Fruit fly (Drosophila melanogaster) whole organism, embryonic: Measurements from ENCODE around the gene BORCS6.

Experiments
- Ada2b ChIP-seq: fragments of 200-800 bp; sonication (Bioruptor generic); IDR thresholded peaks from 2 replicates; pipeline ENCODE4 v1.3.6; 2022; ENCODE audit warnings: missing biosample characterization, missing genetic modification characterization
- Atf3 ChIP-seq: fragments of 200-800 bp; sonication (Bioruptor generic); optimal IDR thresholded peaks from 3 replicates; lab custom pipeline; 2016; ENCODE audit warnings: missing biosample characterization, missing genetic modification characterization
- Bdp1 ChIP-seq: fragments of 200-800 bp; sonication (Bioruptor generic); optimal IDR thresholded peaks from 3 replicates; lab custom pipeline; 2016; ENCODE audit warnings: missing biosample characterization, missing genetic modification characterization
- CG10543 ChIP-seq: fragments of 200-800 bp; sonication (Bioruptor generic); optimal IDR thresholded peaks from 3 replicates; lab custom pipeline; 2017; ENCODE audit warnings: missing biosample characterization, mild to moderate bottlenecking, missing genetic modification characterization, moderate library complexity
- CG12219 ChIP-seq: fragments of 200-800 bp; sonication (Bioruptor generic); optimal IDR thresholded peaks from 3 replicates; lab custom pipeline; 2018; ENCODE audit warnings: missing biosample characterization, mild to moderate bottlenecking, missing genetic modification characterization
- CG12299 ChIP-seq: fragments of 200-800 bp; sonication (Bioruptor generic); optimal IDR thresholded peaks from 2 replicates; lab custom pipeline; 2018; ENCODE audit warnings: missing biosample characterization, mild to moderate bottlenecking, missing genetic modification characterization
- CG12659 ChIP-seq: fragments of 200-800 bp; sonication (Bioruptor generic); optimal IDR thresholded peaks from 3 replicates; lab custom pipeline; 2017; ENCODE audit warnings: mild to moderate bottlenecking, missing biosample characterization, missing genetic modification reagents, missing genetic modification characterization
- CG14050 ChIP-seq: fragments of 200-800 bp; sonication (Bioruptor generic); IDR thresholded peaks from 3 replicates; pipeline ENCODE4 v1.3.6; 2022; ENCODE audit warnings: missing biosample characterization, missing genetic modification characterization
- CG15269 ChIP-seq: fragments of 200-800 bp; sonication (Bioruptor generic); optimal IDR thresholded peaks from 2 replicates; lab custom pipeline; 2018; ENCODE audit warnings: missing biosample characterization, mild to moderate bottlenecking, missing genetic modification characterization, moderate library complexity
- CG18599 ChIP-seq: fragments of 200-800 bp; sonication (Bioruptor generic); optimal IDR thresholded peaks from 3 replicates; lab custom pipeline; 2017; ENCODE audit warnings: missing biosample characterization, missing genetic modification characterization, mild to moderate bottlenecking, moderate library complexity, missing genetic modification reagents
- CG3407 ChIP-seq: fragments of 200-800 bp; sonication (Bioruptor generic); optimal IDR thresholded peaks from 2 replicates; lab custom pipeline; 2018; ENCODE audit warnings: missing biosample characterization, mild to moderate bottlenecking, missing genetic modification characterization
- CG34422 ChIP-seq: fragments of 200-800 bp; sonication (Bioruptor generic); IDR thresholded peaks from 3 replicates; pipeline ENCODE4 v1.3.6; 2022; ENCODE audit warnings: missing biosample characterization, missing genetic modification characterization
- CG3995 ChIP-seq: fragments of 200-800 bp; sonication (Bioruptor generic); optimal IDR thresholded peaks from 3 replicates; lab custom pipeline; 2016; ENCODE audit warnings: missing biosample characterization, missing genetic modification characterization
- CG4328 ChIP-seq: fragments of 200-800 bp; sonication (Bioruptor generic); optimal IDR thresholded peaks from 3 replicates; lab custom pipeline; 2017; ENCODE audit warnings: missing biosample characterization, missing genetic modification reagents, missing genetic modification characterization
- CG6654 ChIP-seq: fragments of 200-800 bp; sonication (Bioruptor generic); optimal IDR thresholded peaks from 2 replicates; lab custom pipeline; 2017; ENCODE audit warnings: missing biosample characterization, mild to moderate bottlenecking, missing genetic modification characterization
- CG7271 ChIP-seq: fragments of 200-800 bp; sonication (Bioruptor generic); optimal IDR thresholded peaks from 2 replicates; lab custom pipeline; 2018; ENCODE audit warnings: missing biosample characterization, mild to moderate bottlenecking, missing genetic modification characterization, moderate library complexity
- CG8089 ChIP-seq: fragments of 200-800 bp; sonication (Bioruptor generic); optimal IDR thresholded peaks from 3 replicates; lab custom pipeline; 2016; ENCODE audit warnings: missing biosample characterization, missing genetic modification characterization
- CkIIα-i1 ChIP-seq: fragments of 200-800 bp; sonication (Bioruptor generic); IDR thresholded peaks from 2 replicates; pipeline ENCODE4 v1.3.6; 2022; ENCODE audit warnings: missing biosample characterization, missing genetic modification characterization
- Dfd ChIP-seq, 2 experiments: fragments of >200 bp; optimal IDR thresholded peaks; 2 replicates each; lab custom pipeline; 2017; ENCODE audit warnings: missing biosample characterization in 2 of 2, missing genetic modification characterization in 2 of 2
- ERR ChIP-seq: fragments of 200-800 bp; sonication (Bioruptor generic); optimal IDR thresholded peaks from 2 replicates; lab custom pipeline; 2016; ENCODE audit warnings: missing biosample characterization, missing genetic modification characterization
- HLH4C ChIP-seq: fragments of 200-800 bp; sonication (Bioruptor generic); IDR thresholded peaks from 3 replicates; pipeline ENCODE4 v1.3.6; 2022; ENCODE audit warnings: missing biosample characterization, missing genetic modification characterization; ENCODE audit not compliant: partially characterized antibody
- HLHmδ ChIP-seq: fragments of 200-800 bp; sonication (Bioruptor generic); optimal IDR thresholded peaks from 2 replicates; lab custom pipeline; 2018; ENCODE audit warnings: missing biosample characterization, mild to moderate bottlenecking, missing genetic modification characterization, moderate library complexity
- Hr3 ChIP-seq: fragments of 200-800 bp; sonication (Bioruptor generic); optimal IDR thresholded peaks from 3 replicates; lab custom pipeline; 2016; ENCODE audit warnings: missing biosample characterization, missing genetic modification characterization
- Lhr ChIP-seq: fragments of 200-800 bp; sonication (Bioruptor generic); optimal IDR thresholded peaks from 3 replicates; lab custom pipeline; 2017; ENCODE audit warnings: mild to moderate bottlenecking, missing biosample characterization, missing genetic modification reagents, missing genetic modification characterization
- Mad ChIP-seq: fragments of 200-800 bp; sonication (Bioruptor generic); optimal IDR thresholded peaks from 2 replicates; lab custom pipeline; 2016; ENCODE audit warnings: missing biosample characterization, missing genetic modification characterization
- Opbp ChIP-seq: fragments of 200-800 bp; sonication (Bioruptor generic); IDR thresholded peaks from 3 replicates; pipeline ENCODE4 v1.3.6; 2022; ENCODE audit warnings: missing biosample characterization, missing genetic modification characterization; ENCODE audit not compliant: partially characterized antibody
- Six4 ChIP-seq: fragments of 200-800 bp; sonication (Bioruptor generic); optimal IDR thresholded peaks from 2 replicates; lab custom pipeline; 2016; ENCODE audit warnings: missing biosample characterization, missing genetic modification characterization
- Sry-δ ChIP-seq: fragments of 200-800 bp; sonication (Bioruptor generic); optimal IDR thresholded peaks from 2 replicates; lab custom pipeline; 2016; ENCODE audit warnings: missing biosample characterization, missing genetic modification characterization
- Tbp ChIP-seq: fragments of >200 bp; optimal IDR thresholded peaks from 2 replicates; lab custom pipeline; 2018; ENCODE audit warnings: missing biosample characterization, missing genetic modification characterization
- Usf ChIP-seq: fragments of 200-800 bp; sonication (Bioruptor generic); optimal IDR thresholded peaks from 2 replicates; lab custom pipeline; 2017; ENCODE audit warnings: missing genotype, missing biosample characterization, missing genetic modification characterization
- ab ChIP-seq: fragments of 200-800 bp; sonication (Bioruptor generic); optimal IDR thresholded peaks from 2 replicates; lab custom pipeline; 2016; ENCODE audit warnings: missing biosample characterization, missing genetic modification characterization
- aop ChIP-seq: fragments of 200-800 bp; sonication (Bioruptor generic); IDR thresholded peaks from 2 replicates; pipeline ENCODE4 v1.3.6; 2022; ENCODE audit warnings: missing biosample characterization, missing genetic modification characterization
- ap ChIP-seq: fragments of 200-800 bp; sonication (Bioruptor generic); IDR thresholded peaks from 2 replicates; pipeline ENCODE4 v1.3.6; 2022; ENCODE audit warnings: missing biosample characterization, missing genetic modification characterization
- ase ChIP-seq: fragments of 200-800 bp; sonication (Bioruptor generic); IDR thresholded peaks from 3 replicates; pipeline ENCODE4 v1.3.6; 2022; ENCODE audit warnings: missing biosample characterization, missing genetic modification characterization
- bowl ChIP-seq: fragments of 200-800 bp; sonication (Bioruptor generic); IDR thresholded peaks from 2 replicates; pipeline ENCODE4 v1.3.6; 2022; ENCODE audit warnings: missing biosample characterization, missing genetic modification characterization
- cato ChIP-seq: fragments of 200-800 bp; sonication (Bioruptor generic); optimal IDR thresholded peaks from 2 replicates; lab custom pipeline; 2016; ENCODE audit warnings: missing biosample characterization, missing genetic modification characterization, borderline replicate concordance
- chn ChIP-seq: fragments of 200-800 bp; sonication (Bioruptor generic); optimal IDR thresholded peaks from 2 replicates; lab custom pipeline; 2016; ENCODE audit warnings: missing biosample characterization, missing genetic modification characterization
- fd96Cb ChIP-seq: fragments of 200-800 bp; sonication (Bioruptor generic); optimal IDR thresholded peaks from 2 replicates; lab custom pipeline; 2018; ENCODE audit warnings: missing biosample characterization, mild to moderate bottlenecking, missing genetic modification characterization, moderate library complexity
- fu2 ChIP-seq: fragments of 200-800 bp; sonication (Bioruptor generic); optimal IDR thresholded peaks from 2 replicates; lab custom pipeline; 2016; ENCODE audit warnings: missing biosample characterization, missing genetic modification characterization
- gcm2 ChIP-seq: fragments of 200-800 bp; sonication (Bioruptor generic); optimal IDR thresholded peaks from 2 replicates; lab custom pipeline; 2016; ENCODE audit warnings: missing biosample characterization, missing genetic modification characterization
- gfzf ChIP-seq: fragments of 200-800 bp; sonication (Bioruptor generic); optimal IDR thresholded peaks from 2 replicates; lab custom pipeline; 2016; ENCODE audit warnings: missing biosample characterization, mild to moderate bottlenecking, missing genetic modification characterization, moderate library complexity
- hb ChIP-seq: fragments of 200-800 bp; sonication (Bioruptor generic); IDR thresholded peaks from 3 replicates; pipeline ENCODE4 v1.3.6; 2022; ENCODE audit warnings: missing biosample characterization, missing genetic modification characterization; ENCODE audit not compliant: partially characterized antibody
- jumu ChIP-seq: fragments of 200-800 bp; sonication (Bioruptor generic); optimal IDR thresholded peaks from 3 replicates; lab custom pipeline; 2016; ENCODE audit warnings: missing biosample characterization, missing genetic modification characterization
- maf-S ChIP-seq: fragments of 200-800 bp; sonication (Bioruptor generic); optimal IDR thresholded peaks from 2 replicates; lab custom pipeline; 2016; ENCODE audit warnings: missing biosample characterization, missing genetic modification characterization
- oc ChIP-seq: fragments of 200-800 bp; sonication (Bioruptor generic); optimal IDR thresholded peaks from 2 replicates; lab custom pipeline; 2018; ENCODE audit warnings: missing biosample characterization, mild to moderate bottlenecking, missing genetic modification characterization, moderate library complexity
- pzg ChIP-seq: fragments of 200-800 bp; sonication (Bioruptor generic); optimal IDR thresholded peaks from 3 replicates; lab custom pipeline; 2018; ENCODE audit warnings: missing biosample characterization, mild to moderate bottlenecking, missing genetic modification characterization, moderate library complexity
- sisA ChIP-seq: fragments of 200-800 bp; sonication (Bioruptor generic); IDR thresholded peaks from 2 replicates; pipeline ENCODE4 v1.3.6; 2022; ENCODE audit warnings: missing biosample characterization, missing genetic modification characterization
- tap ChIP-seq: fragments of 200-800 bp; optimal IDR thresholded peaks from 3 replicates; lab custom pipeline; 2019; ENCODE audit warnings: missing biosample characterization, mild to moderate bottlenecking, missing genetic modification characterization, moderate library complexity
- vfl ChIP-seq: fragments of 200-800 bp; sonication (Bioruptor generic); optimal IDR thresholded peaks from 2 replicates; lab custom pipeline; 2016; ENCODE audit warnings: missing biosample characterization, missing genetic modification characterization
- vnd ChIP-seq: fragments of 200-800 bp; sonication (Bioruptor generic); IDR thresholded peaks from 3 replicates; pipeline ENCODE4 v1.3.6; 2022; ENCODE audit warnings: missing biosample characterization, missing genetic modification characterization; ENCODE audit not compliant: partially characterized antibody
- wor ChIP-seq: fragments of 200-800 bp; sonication (Bioruptor generic); IDR thresholded peaks from 2 replicates; pipeline ENCODE4 v1.3.6; 2022; ENCODE audit warnings: missing biosample characterization, missing genetic modification characterization

Gene BORCS6

DNA sequence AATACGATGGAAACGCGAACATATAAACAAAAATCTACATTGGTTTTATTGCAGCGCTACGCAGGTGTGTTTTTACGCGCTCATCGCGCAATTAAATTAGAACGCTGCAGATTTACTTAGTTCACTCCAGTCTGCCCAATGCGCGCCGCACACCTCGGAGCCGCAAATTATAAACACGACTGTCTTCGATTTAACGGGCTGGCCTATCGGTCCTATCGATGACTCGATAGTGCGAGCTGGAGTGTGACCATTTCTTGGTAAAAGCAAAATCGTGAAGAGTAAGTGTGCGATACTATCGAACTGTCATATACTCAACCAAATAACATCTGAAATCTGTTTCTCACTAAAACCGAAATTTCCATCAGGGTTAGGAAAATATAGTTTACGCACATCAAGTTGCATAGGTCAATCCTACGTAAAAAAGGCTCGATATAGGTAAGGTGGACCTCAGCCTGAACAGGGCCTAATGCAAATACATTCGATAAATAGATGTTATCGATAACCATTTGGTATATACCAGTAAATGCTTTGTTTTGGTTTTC lies at the start of gene BORCS6, which contains the start of gene klar (continued):
- TF ChIP-seq vfl (GFP tag; lab: Kevin White, UChicago) (peak; percentile 66), hb (peak; percentile 94), Atf3 (GFP tag; lab: Kevin White, UChicago) (peak; percentile 59), aop (no peak), CG3995 (GFP tag; lab: Kevin White, UChicago) (peak; percentile 26), CG4328 (GFP tag; lab: Kevin White, UChicago) (no peak), Mad (GFP tag; lab: Kevin White, UChicago) (peak; percentile 73), CG14050 (GFP tag; lab: Robert Waterston, UW) (no peak; the same call in 2 of the 3 replicates), CG15269 (tag; lab: Kevin White, UChicago) (peak; percentile 29), Usf (GFP tag; lab: Kevin White, UChicago) (no peak), CG12659 (GFP tag; lab: Kevin White, UChicago) (peak; percentile 88), fd96Cb (peak; percentile 15), ase (no peak), fu2 (GFP tag; lab: Kevin White, UChicago) (peak; percentile 37), gfzf (GFP tag; lab: Kevin White, UChicago) (peak; percentile 97), CG12219 (GFP tag; lab: Kevin White, UChicago) (no peak), Lhr (GFP tag; lab: Kevin White, UChicago) (peak; percentile 94), Tbp (GFP tag; lab: Kevin White, UChicago) (no peak), gcm2 (GFP tag; lab: Kevin White, UChicago) (peak; percentile 20), CkIIα-i1 (no peak), CG7271 (no peak), Hr3 (GFP tag; lab: Kevin White, UChicago) (peak; percentile 58), pzg (GFP tag; lab: Kevin White, UChicago) (peak; percentile 98), Bdp1 (GFP tag; lab: Kevin White, UChicago) (peak; percentile 41), CG3407 (GFP tag; lab: Kevin White, UChicago) (no peak), CG10543 (GFP tag; lab: Kevin White, UChicago) (peak; percentile 69), HLHmδ (GFP tag; lab: Kevin White, UChicago) (peak; percentile 91), CG8089 (GFP tag; lab: Kevin White, UChicago) (peak; percentile 63), Sry-δ (GFP tag; lab: Kevin White, UChicago) (peak; percentile 91), vnd (GFP tag; lab: Robert Waterston, UW) (peak; percentile 95), oc (tag; lab: Kevin White, UChicago) (no peak), CG18599 (peak; percentile 68), Opbp (GFP tag; lab: Robert Waterston, UW) (peak; percentile 95), ERR (peak; percentile 75), Ada2b (GFP tag; lab: Robert Waterston, UW) (peak; percentile 12; the same call in 1 of the 2 replicates), Six4 (GFP tag; lab: Kevin White, UChicago) (no peak), jumu (GFP tag; lab: Kevin White, UChicago) (peak; percentile 72), maf-S (GFP tag; lab: Kevin White, UChicago) (peak; percentile 68), HLH4C (GFP tag; lab: Robert Waterston, UW) (peak; percentile 96), ap (no peak; the same call in 1 of the 2 replicates), CG12299 (tag; lab: Kevin White, UChicago) (peak; percentile 31), CG34422 (GFP tag; lab: Robert Waterston, UW) (peak; percentile 63; the same call in 2 of the 3 replicates), ab (GFP tag; lab: Kevin White, UChicago) (peak; percentile 36), cato (GFP tag; lab: Kevin White, UChicago) (no peak), sisA (GFP tag; lab: Robert Waterston, UW) (no peak), bowl (GFP tag; lab: Robert Waterston, UW) (no peak), wor (GFP tag; lab: Robert Waterston, UW) (no peak), chn (GFP tag; lab: Kevin White, UChicago) (peak; percentile 66), tap (no peak), CG6654 (no peak), Dfd (GFP tag; optimal IDR thresholded peaks at IDR 0.05; lab: Kevin White, UChicago) (no peak)
